Fruit fly (Drosophila melanogaster) whole organism, adult: ENCODE measurements around the gene Rrp1.

ENCODE experiments used
- CG11617 ChIP-seq: fragments of 200-800 bp; sonication (Bioruptor generic); optimal IDR thresholded peaks from 2 replicates; lab custom pipeline; 2017; ENCODE audit warnings: mild to moderate bottlenecking, missing biosample characterization, missing genetic modification reagents, missing genetic modification characterization
- CG12768 ChIP-seq: fragments of 200-800 bp; sonication (Bioruptor generic); optimal IDR thresholded peaks from 2 replicates; lab custom pipeline; 2017; ENCODE audit warnings: missing biosample characterization, missing genetic modification characterization, mild to moderate bottlenecking, moderate library complexity, missing genetic modification reagents
- CG14711 ChIP-seq: fragments of 200-800 bp; sonication (Bioruptor generic); optimal IDR thresholded peaks from 2 replicates; lab custom pipeline; 2018; ENCODE audit warnings: missing biosample characterization, mild to moderate bottlenecking, missing genetic modification characterization, moderate library complexity
- CG1620 ChIP-seq: fragments of 200-800 bp; sonication (Bioruptor generic); optimal IDR thresholded peaks from 2 replicates; lab custom pipeline; 2016; ENCODE audit warnings: missing biosample characterization, missing genetic modification characterization
- CG33017 ChIP-seq: fragments of 200-800 bp; sonication (Bioruptor generic); optimal IDR thresholded peaks from 2 replicates; lab custom pipeline; 2018; ENCODE audit warnings: missing biosample characterization, mild to moderate bottlenecking, missing genetic modification characterization, moderate library complexity
- CG5204 ChIP-seq: fragments of 200-800 bp; sonication (Bioruptor generic); optimal IDR thresholded peaks from 2 replicates; lab custom pipeline; 2016; ENCODE audit warnings: missing biosample characterization, missing genetic modification characterization
- CG7045 ChIP-seq: fragments of 200-800 bp; sonication (Bioruptor generic); optimal IDR thresholded peaks from 2 replicates; lab custom pipeline; 2017; ENCODE audit warnings: missing biosample characterization, mild to moderate bottlenecking, missing genetic modification characterization
- CG7101 ChIP-seq: fragments of 200-800 bp; sonication (Bioruptor generic); optimal IDR thresholded peaks from 2 replicates; lab custom pipeline; 2018; ENCODE audit warnings: missing biosample characterization, mild to moderate bottlenecking, missing genetic modification characterization, moderate library complexity
- Clk ChIP-seq: fragments of 200-800 bp; sonication (Bioruptor generic); optimal IDR thresholded peaks from 2 replicates; lab custom pipeline; 2017; ENCODE audit warnings: missing biosample characterization, missing genetic modification characterization
- Crg-1 ChIP-seq: fragments of 200-800 bp; sonication (Bioruptor generic); optimal IDR thresholded peaks from 2 replicates; lab custom pipeline; 2016; ENCODE audit warnings: missing biosample characterization, missing genetic modification characterization
- Hr96 ChIP-seq: fragments of 200-800 bp; sonication (Bioruptor generic); optimal IDR thresholded peaks from 2 replicates; lab custom pipeline; 2016; ENCODE audit warnings: missing biosample characterization, missing genetic modification characterization
- Mnt ChIP-seq: fragments of 200-800 bp; sonication (Bioruptor generic); optimal IDR thresholded peaks from 2 replicates; lab custom pipeline; 2016; ENCODE audit warnings: missing biosample characterization, mild to moderate bottlenecking, missing genetic modification characterization
- bab1 ChIP-seq: fragments of 200-800 bp; sonication (Bioruptor generic); optimal IDR thresholded peaks from 3 replicates; lab custom pipeline; 2019; ENCODE audit warnings: missing biosample characterization, mild to moderate bottlenecking, missing genetic modification characterization, moderate library complexity
- cic ChIP-seq: fragments of 200-800 bp; sonication (Bioruptor generic); optimal IDR thresholded peaks from 2 replicates; lab custom pipeline; 2017; ENCODE audit warnings: missing biosample characterization, mild to moderate bottlenecking, missing genetic modification characterization, moderate library complexity
- cnc ChIP-seq, 2 experiments: fragments of >200 bp; optimal IDR thresholded peaks; 2 replicates each; lab custom pipeline; 2017
- kay ChIP-seq: fragments of 200-800 bp; sonication (Bioruptor generic); peaks from one replicate; lab custom pipeline; 2016; ENCODE audit warnings: missing biosample characterization, missing genetic modification characterization, borderline replicate concordance
- ovo ChIP-seq: fragments of 200-800 bp; sonication (Bioruptor generic); optimal IDR thresholded peaks from 2 replicates; lab custom pipeline; 2016; ENCODE audit warnings: missing biosample characterization, missing genetic modification characterization
- pad ChIP-seq: fragments of 200-800 bp; sonication (Bioruptor generic); optimal IDR thresholded peaks from 3 replicates; lab custom pipeline; 2017; ENCODE audit warnings: missing biosample characterization, missing genetic modification characterization, mild to moderate bottlenecking, moderate library complexity, missing genetic modification reagents
- tj ChIP-seq: fragments of 200-800 bp; sonication (Bioruptor generic); optimal IDR thresholded peaks from 3 replicates; lab custom pipeline; 2017; ENCODE audit warnings: missing biosample characterization, mild to moderate bottlenecking, missing genetic modification characterization, moderate library complexity
- toe ChIP-seq: fragments of 200-800 bp; sonication (Bioruptor generic); optimal IDR thresholded peaks from 2 replicates; lab custom pipeline; 2016; ENCODE audit warnings: missing biosample characterization, missing genetic modification characterization

The Rrp1 gene

dm6 chr2L:2941353-2941752, 31.0 kb downstream of the Rrp1 start:
- no peak for TF ChIP-seq cnc (optimal IDR thresholded peaks at IDR 0.05; lab: Kevin White, UChicago)
- no peak for TF ChIP-seq CG12768
- peak; percentile 75 for TF ChIP-seq kay (GFP tag; lab: Kevin White, UChicago)

dm6 chr2L:2939698-2940097, 32.6 kb downstream of the Rrp1 start:
- TF ChIP-seq CG11617 = no peak
- TF ChIP-seq CG33017 (tag; lab: Kevin White, UChicago) = no peak
- no peak for TF ChIP-seq CG14711 (tag; lab: Kevin White, UChicago)
- TF ChIP-seq kay (GFP tag; lab: Kevin White, UChicago) = peak; percentile 53

DNA sequence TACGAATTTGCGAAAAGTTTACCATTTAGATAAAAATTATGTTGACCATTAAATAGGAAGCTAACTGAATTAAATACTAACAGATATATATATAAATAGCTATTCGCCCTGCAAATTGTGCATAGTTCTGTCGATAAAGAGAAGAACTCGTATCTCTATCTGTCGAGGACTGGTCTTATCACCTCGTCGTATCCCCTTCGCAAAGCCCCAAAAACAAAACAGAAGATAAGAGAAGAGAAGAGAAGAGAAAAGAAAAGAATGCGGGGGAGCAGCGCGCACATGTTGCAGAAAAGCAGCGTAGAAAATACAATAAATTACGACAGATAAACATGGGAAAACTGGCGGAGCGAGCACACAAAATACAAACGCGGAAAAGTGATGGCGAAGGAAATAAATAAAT, 36.6 kb downstream of the Rrp1 start:
- peak; percentile 6 for TF ChIP-seq CG12768
- no peak for TF ChIP-seq pad
- TF ChIP-seq Mnt (GFP tag; lab: Kevin White, UChicago) = peak; percentile 36
- peak; percentile 21 for TF ChIP-seq cic (GFP tag; lab: Kevin White, UChicago)
- no peak for TF ChIP-seq ovo
- no peak for TF ChIP-seq CG14711 (tag; lab: Kevin White, UChicago)

DNA sequence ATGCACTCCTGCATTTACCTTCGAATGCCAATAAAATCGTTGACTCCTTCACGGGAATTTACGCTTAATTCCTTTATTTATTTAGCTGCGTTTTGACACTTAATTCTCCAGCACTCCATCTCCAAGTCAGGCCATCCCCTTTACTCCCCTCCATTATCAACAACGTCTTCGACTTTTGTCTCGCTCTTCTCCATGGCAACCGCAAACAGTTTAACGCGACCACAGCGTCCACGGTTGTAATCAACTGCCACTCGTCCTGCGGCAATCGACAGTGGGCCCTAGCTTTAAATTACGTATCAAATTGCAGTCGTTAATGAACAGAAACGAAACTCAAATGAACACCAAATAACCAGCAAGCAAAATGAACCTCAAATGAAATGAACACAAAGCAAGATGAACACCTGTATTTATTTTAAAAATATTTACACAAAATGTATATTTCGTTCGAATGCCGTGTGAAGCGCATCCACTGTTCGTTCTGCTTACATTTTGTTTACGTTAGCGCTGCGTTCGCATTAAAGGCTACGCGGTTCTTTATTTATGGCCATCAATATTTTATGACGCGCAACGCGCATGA, 40.7 kb downstream of the Rrp1 start:
- TF ChIP-seq tj (GFP tag; lab: Kevin White, UChicago) = peak; percentile 17
- TF ChIP-seq ovo = no peak

DNA sequence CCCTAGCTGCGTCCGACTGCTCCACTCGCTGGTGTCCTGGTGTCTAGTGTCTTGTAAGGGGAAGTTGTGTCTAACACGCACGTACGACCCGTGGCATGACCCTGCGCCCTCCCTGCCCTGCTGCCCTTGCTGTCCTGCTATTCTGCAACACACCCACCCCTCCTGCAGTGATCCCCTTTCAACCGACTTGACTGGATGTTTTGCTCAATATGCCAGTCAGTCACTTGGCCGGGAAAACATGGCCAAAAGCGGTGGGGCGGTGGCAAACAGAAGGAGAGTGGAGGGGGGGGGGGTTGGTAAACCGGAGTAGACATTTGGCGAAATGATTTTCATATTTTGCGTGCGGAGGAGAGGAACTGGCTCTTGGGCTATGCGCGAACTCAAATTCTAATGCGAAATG, 41.7 kb downstream of the Rrp1 start:
- TF ChIP-seq pad (no peak), CG7101 (tag; lab: Kevin White, UChicago) (no peak), cnc (optimal IDR thresholded peaks at IDR 0.05; lab: Kevin White, UChicago) (no peak), toe (GFP tag; lab: Kevin White, UChicago) (no peak), CG33017 (tag; lab: Kevin White, UChicago) (no peak), Mnt (GFP tag; lab: Kevin White, UChicago) (no peak), CG11617 (no peak), tj (GFP tag; lab: Kevin White, UChicago) (no peak)

dm6 chr2L:2924266-2924801, 48.0 kb downstream of the Rrp1 start:
- peak; percentile 73 for TF ChIP-seq tj (GFP tag; lab: Kevin White, UChicago)
- peak; percentile 60 for TF ChIP-seq Clk
- TF ChIP-seq toe (GFP tag; lab: Kevin White, UChicago) = peak; percentile 53
- TF ChIP-seq pad = no peak
- TF ChIP-seq CG14711 (tag; lab: Kevin White, UChicago) = peak; percentile 39
- no peak for TF ChIP-seq bab1 (GFP tag; lab: Kevin White, UChicago)
- TF ChIP-seq CG5204 = peak; percentile 59
- TF ChIP-seq CG33017 (tag; lab: Kevin White, UChicago) = peak; percentile 74
- peak; percentile 76 for TF ChIP-seq CG7101 (tag; lab: Kevin White, UChicago)
- peak; percentile 70 for TF ChIP-seq Mnt (GFP tag; lab: Kevin White, UChicago)
- peak; percentile 36 for TF ChIP-seq CG1620
- no peak for TF ChIP-seq cnc (optimal IDR thresholded peaks at IDR 0.05; lab: Kevin White, UChicago)
- peak; percentile 79 for TF ChIP-seq CG11617
- peak; percentile 60 for TF ChIP-seq CG7045
- TF ChIP-seq CG12768 = peak; percentile 86
- TF ChIP-seq ovo = peak; percentile 75
- peak; percentile 85 for TF ChIP-seq Crg-1 (GFP tag; lab: Kevin White, UChicago)
- TF ChIP-seq cic (GFP tag; lab: Kevin White, UChicago) = peak; percentile 88
- TF ChIP-seq kay (GFP tag; lab: Kevin White, UChicago) = peak; percentile 99
- TF ChIP-seq Hr96 (GFP tag; lab: Kevin White, UChicago) = peak; percentile 29

DNA sequence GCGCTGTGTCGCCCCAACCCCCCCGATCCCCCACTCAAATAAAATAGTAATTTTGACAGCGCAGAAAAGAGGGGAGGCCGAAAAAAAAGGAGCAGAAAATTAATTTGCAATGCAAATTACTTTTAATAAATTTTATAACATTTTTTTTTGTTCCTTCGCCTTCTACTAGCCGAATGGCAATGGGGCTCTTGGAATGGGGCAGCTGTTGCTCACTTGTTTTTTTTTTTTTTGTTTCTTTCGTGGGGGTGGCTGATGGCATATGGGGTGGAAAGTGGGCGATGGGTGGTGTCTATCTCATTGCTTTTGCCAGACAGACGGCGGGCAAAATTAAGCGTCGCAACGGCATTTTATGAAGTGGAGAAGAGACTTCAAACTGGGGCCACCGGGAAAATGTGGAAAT, 51.7 kb downstream of the Rrp1 start:
- TF ChIP-seq kay (GFP tag; lab: Kevin White, UChicago) (no peak), Crg-1 (GFP tag; lab: Kevin White, UChicago) (no peak), CG7101 (tag; lab: Kevin White, UChicago) (no peak), CG1620 (no peak), CG12768 (no peak), Mnt (GFP tag; lab: Kevin White, UChicago) (no peak), Clk (no peak), CG11617 (no peak), CG33017 (tag; lab: Kevin White, UChicago) (no peak), cnc (optimal IDR thresholded peaks at IDR 0.05; lab: Kevin White, UChicago) (no peak), CG5204 (no peak), Hr96 (GFP tag; lab: Kevin White, UChicago) (no peak), pad (no peak), cic (GFP tag; lab: Kevin White, UChicago) (no peak), tj (GFP tag; lab: Kevin White, UChicago) (no peak), CG7045 (no peak), toe (GFP tag; lab: Kevin White, UChicago) (no peak)
